Fruit fly (Drosophila melanogaster) Kc167 (cell line): ENCODE results near the gene EMC4.

Experiments used
- Myc ChIP-seq: fragments of >200 bp; optimal IDR thresholded peaks from 2 replicates; lab custom pipeline; 2017; ENCODE audit warnings: missing external identifiers
- h ChIP-seq: fragments of >200 bp; optimal IDR thresholded peaks from 3 replicates; lab custom pipeline; 2018; ENCODE audit warnings: missing external identifiers
- insv ChIP-seq: fragments of >200 bp; optimal IDR thresholded peaks from 3 replicates; lab custom pipeline; 2018; ENCODE audit warnings: missing external identifiers
- psq ChIP-seq: fragments of >200 bp; optimal IDR thresholded peaks from 2 replicates; lab custom pipeline; 2017; ENCODE audit warnings: missing external identifiers
- ttk ChIP-seq: sonication (Bioruptor generic); optimal IDR thresholded peaks from 2 replicates; lab custom pipeline; 2017; ENCODE audit warnings: missing external identifiers

DNA sequence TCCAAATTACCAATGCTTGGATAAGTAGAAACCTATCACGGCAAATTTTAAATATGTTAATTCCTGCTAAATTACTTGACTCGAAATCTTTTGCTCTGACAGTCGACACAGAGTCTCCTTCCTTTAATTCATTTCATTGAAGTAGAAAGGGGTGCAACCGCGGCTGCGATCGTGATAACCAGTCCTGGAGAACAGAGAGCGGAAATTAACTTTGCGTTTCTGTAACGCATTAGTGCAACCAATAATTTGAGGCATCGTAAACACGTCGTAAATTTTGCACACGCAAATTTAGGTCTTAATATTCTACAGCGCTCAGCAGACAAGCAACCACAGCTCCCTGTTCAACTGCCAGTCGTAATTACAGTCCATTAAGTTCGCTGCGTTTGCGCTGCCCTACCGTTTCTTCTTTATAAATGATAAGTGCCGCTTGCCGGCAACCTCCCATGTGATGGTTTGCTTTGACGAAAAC lies 12.0 kb downstream of the EMC4 start, which contains the start of gene CG32459:
- TF ChIP-seq psq (lab: Kevin White, UChicago) (no peak), ttk (lab: Kevin White, UChicago) (no peak), insv (lab: Kevin White, UChicago) (no peak), h (lab: Kevin White, UChicago) (no peak), Myc (lab: Kevin White, UChicago) (no peak)
